Fruit fly (Drosophila melanogaster): ENCODE data around the gene CG33725.

CG33725 gene

dm6 chr3L:12533392-12534070 is 51.1 kb downstream of the CG33725 start, which contains the start of the genes Tsf2 and CG34242 (continued):
- peak; percentile 92 for TF ChIP-seq CG14441 (GFP tag; IDR thresholded peaks at IDR 0.05)
- no peak for TF ChIP-seq CG2875 (GFP tag; optimal IDR thresholded peaks at IDR 0.05)
- no peak for TF ChIP-seq cad (GFP tag; optimal IDR thresholded peaks at IDR 0.05)
- TF ChIP-seq HmgD (GFP tag; optimal IDR thresholded peaks at IDR 0.05) = no peak
- TF ChIP-seq CG13296 (GFP tag; optimal IDR thresholded peaks at IDR 0.05) = peak; percentile 78
- TF ChIP-seq tll (GFP tag; optimal IDR thresholded peaks at IDR 0.05) = no peak
- TF ChIP-seq CG17385 (GFP tag; optimal IDR thresholded peaks at IDR 0.05) = peak; percentile 25
- TF ChIP-seq p53 (GFP tag; optimal IDR thresholded peaks at IDR 0.05) = no peak
- TF ChIP-seq NFAT (GFP tag; IDR thresholded peaks at IDR 0.05) = peak; percentile 85
- peak; percentile 94 for TF ChIP-seq tgo (GFP tag; IDR thresholded peaks at IDR 0.05)
- TF ChIP-seq sc (optimal IDR thresholded peaks at IDR 0.05) = no peak
- TF ChIP-seq sc (GFP tag; optimal IDR thresholded peaks at IDR 0.05) = no peak
- peak; percentile 97 for TF ChIP-seq CG6689 (GFP tag; IDR thresholded peaks at IDR 0.05)
- TF ChIP-seq ci (GFP tag; IDR thresholded peaks at IDR 0.05) = no peak
- no peak for TF ChIP-seq sqz (GFP tag; optimal IDR thresholded peaks at IDR 0.05)
- no peak for TF ChIP-seq CG14050 (GFP tag; IDR thresholded peaks at IDR 0.05)
- peak; percentile 0 for TF ChIP-seq CG2120 (GFP tag; optimal IDR thresholded peaks at IDR 0.05)
- peak; percentile 49 for TF ChIP-seq CG7556 (GFP tag; optimal IDR thresholded peaks at IDR 0.05)
- TF ChIP-seq exex (tag; optimal IDR thresholded peaks at IDR 0.05) = no peak
- peak; percentile 51 for TF ChIP-seq GATAe (GFP tag; conservative IDR thresholded peaks at IDR 0.05)
- no peak for TF ChIP-seq Sox102F (GFP tag; optimal IDR thresholded peaks at IDR 0.05)
- no peak for TF ChIP-seq CG8281 (tag; optimal IDR thresholded peaks at IDR 0.05)
- no peak for TF ChIP-seq Hr78 (GFP tag; optimal IDR thresholded peaks at IDR 0.05)
- TF ChIP-seq CG11723 (GFP tag; optimal IDR thresholded peaks at IDR 0.05) = no peak
- peak; percentile 50; the same call in 1 of the 2 replicates for TF ChIP-seq Ravus (GFP tag; IDR thresholded peaks at IDR 0.05)
- peak; percentile 93 for TF ChIP-seq zfh1 (GFP tag; IDR thresholded peaks at IDR 0.05)
- peak; percentile 72 for TF ChIP-seq rib (GFP tag; IDR thresholded peaks at IDR 0.05)
- TF ChIP-seq slp2 (GFP tag; optimal IDR thresholded peaks at IDR 0.05) = no peak
- peak; percentile 88 for TF ChIP-seq toy (GFP tag; IDR thresholded peaks at IDR 0.05)
- TF ChIP-seq Nf-YB (GFP tag; optimal IDR thresholded peaks at IDR 0.05) = no peak
- TF ChIP-seq CG2202 (tag; optimal IDR thresholded peaks at IDR 0.05) = no peak
- TF ChIP-seq dysf (GFP tag; IDR thresholded peaks at IDR 0.05) = peak; percentile 94
- peak; percentile 51 for TF ChIP-seq CG10267 (tag; optimal IDR thresholded peaks at IDR 0.05)
- TF ChIP-seq CG12744 (GFP tag; optimal IDR thresholded peaks at IDR 0.05) = no peak
- TF ChIP-seq cas (GFP tag; IDR thresholded peaks at IDR 0.05) = peak; percentile 84
- TF ChIP-seq CG1233 (GFP tag; optimal IDR thresholded peaks at IDR 0.05) = no peak
- TF ChIP-seq CG3281 (GFP tag; optimal IDR thresholded peaks at IDR 0.05) = peak; percentile 71
- TF ChIP-seq peb (GFP tag; IDR thresholded peaks at IDR 0.05) = peak; percentile 89
- no peak for TF ChIP-seq CG18599 (GFP tag; optimal IDR thresholded peaks at IDR 0.05)
- peak; percentile 58 for TF ChIP-seq CG9817 (tag; optimal IDR thresholded peaks at IDR 0.05)
- TF ChIP-seq Fer3 (tag; optimal IDR thresholded peaks at IDR 0.05) = peak; percentile 90
- TF ChIP-seq CG1602 (GFP tag; optimal IDR thresholded peaks at IDR 0.05) = peak; percentile 3
- peak; percentile 75; the same call in 2 of the 3 replicates for TF ChIP-seq CG11093 (GFP tag; IDR thresholded peaks at IDR 0.05)
- no peak for TF ChIP-seq Bteb2 (GFP tag; optimal IDR thresholded peaks at IDR 0.05)
- no peak for TF ChIP-seq Myb (GFP tag; optimal IDR thresholded peaks at IDR 0.05)
- TF ChIP-seq pho (GFP tag; optimal IDR thresholded peaks at IDR 0.05) = no peak
- TF ChIP-seq phol (tag; optimal IDR thresholded peaks at IDR 0.05) = peak; percentile 92
- peak; percentile 2 for TF ChIP-seq org-1 (GFP tag; optimal IDR thresholded peaks at IDR 0.05)
- peak; percentile 91 for TF ChIP-seq croc (GFP tag; conservative IDR thresholded peaks at IDR 0.05)
- TF ChIP-seq CG1529 (GFP tag; optimal IDR thresholded peaks at IDR 0.05) = no peak
